Fruit fly (Drosophila melanogaster) whole organism, adult: ENCODE measurements around the gene Ir92a.

Experiments
- CG11617 ChIP-seq: fragments of 200-800 bp; sonication (Bioruptor generic); optimal IDR thresholded peaks from 2 replicates; lab custom pipeline; 2017; ENCODE audit warnings: mild to moderate bottlenecking, missing biosample characterization, missing genetic modification reagents, missing genetic modification characterization
- CG12768 ChIP-seq: fragments of 200-800 bp; sonication (Bioruptor generic); optimal IDR thresholded peaks from 2 replicates; lab custom pipeline; 2017; ENCODE audit warnings: missing biosample characterization, missing genetic modification characterization, mild to moderate bottlenecking, moderate library complexity, missing genetic modification reagents
- CG14711 ChIP-seq: fragments of 200-800 bp; sonication (Bioruptor generic); optimal IDR thresholded peaks from 2 replicates; lab custom pipeline; 2018; ENCODE audit warnings: missing biosample characterization, mild to moderate bottlenecking, missing genetic modification characterization, moderate library complexity
- CG1620 ChIP-seq: fragments of 200-800 bp; sonication (Bioruptor generic); optimal IDR thresholded peaks from 2 replicates; lab custom pipeline; 2016; ENCODE audit warnings: missing biosample characterization, missing genetic modification characterization
- CG33017 ChIP-seq: fragments of 200-800 bp; sonication (Bioruptor generic); optimal IDR thresholded peaks from 2 replicates; lab custom pipeline; 2018; ENCODE audit warnings: missing biosample characterization, mild to moderate bottlenecking, missing genetic modification characterization, moderate library complexity
- CG5204 ChIP-seq: fragments of 200-800 bp; sonication (Bioruptor generic); optimal IDR thresholded peaks from 2 replicates; lab custom pipeline; 2016; ENCODE audit warnings: missing biosample characterization, missing genetic modification characterization
- CG7045 ChIP-seq: fragments of 200-800 bp; sonication (Bioruptor generic); optimal IDR thresholded peaks from 2 replicates; lab custom pipeline; 2017; ENCODE audit warnings: missing biosample characterization, mild to moderate bottlenecking, missing genetic modification characterization
- CG7101 ChIP-seq: fragments of 200-800 bp; sonication (Bioruptor generic); optimal IDR thresholded peaks from 2 replicates; lab custom pipeline; 2018; ENCODE audit warnings: missing biosample characterization, mild to moderate bottlenecking, missing genetic modification characterization, moderate library complexity
- Clk ChIP-seq: fragments of 200-800 bp; sonication (Bioruptor generic); optimal IDR thresholded peaks from 2 replicates; lab custom pipeline; 2017; ENCODE audit warnings: missing biosample characterization, missing genetic modification characterization
- Crg-1 ChIP-seq: fragments of 200-800 bp; sonication (Bioruptor generic); optimal IDR thresholded peaks from 2 replicates; lab custom pipeline; 2016; ENCODE audit warnings: missing biosample characterization, missing genetic modification characterization
- Hr96 ChIP-seq: fragments of 200-800 bp; sonication (Bioruptor generic); optimal IDR thresholded peaks from 2 replicates; lab custom pipeline; 2016; ENCODE audit warnings: missing biosample characterization, missing genetic modification characterization
- Mnt ChIP-seq: fragments of 200-800 bp; sonication (Bioruptor generic); optimal IDR thresholded peaks from 2 replicates; lab custom pipeline; 2016; ENCODE audit warnings: missing biosample characterization, mild to moderate bottlenecking, missing genetic modification characterization
- bab1 ChIP-seq: fragments of 200-800 bp; sonication (Bioruptor generic); optimal IDR thresholded peaks from 3 replicates; lab custom pipeline; 2019; ENCODE audit warnings: missing biosample characterization, mild to moderate bottlenecking, missing genetic modification characterization, moderate library complexity
- cic ChIP-seq: fragments of 200-800 bp; sonication (Bioruptor generic); optimal IDR thresholded peaks from 2 replicates; lab custom pipeline; 2017; ENCODE audit warnings: missing biosample characterization, mild to moderate bottlenecking, missing genetic modification characterization, moderate library complexity
- cnc ChIP-seq, 2 experiments: fragments of >200 bp; optimal IDR thresholded peaks; 2 replicates each; lab custom pipeline; 2017
- kay ChIP-seq: fragments of 200-800 bp; sonication (Bioruptor generic); peaks from one replicate; lab custom pipeline; 2016; ENCODE audit warnings: missing biosample characterization, missing genetic modification characterization, borderline replicate concordance
- ovo ChIP-seq: fragments of 200-800 bp; sonication (Bioruptor generic); optimal IDR thresholded peaks from 2 replicates; lab custom pipeline; 2016; ENCODE audit warnings: missing biosample characterization, missing genetic modification characterization
- pad ChIP-seq: fragments of 200-800 bp; sonication (Bioruptor generic); optimal IDR thresholded peaks from 3 replicates; lab custom pipeline; 2017; ENCODE audit warnings: missing biosample characterization, missing genetic modification characterization, mild to moderate bottlenecking, moderate library complexity, missing genetic modification reagents
- tj ChIP-seq: fragments of 200-800 bp; sonication (Bioruptor generic); optimal IDR thresholded peaks from 3 replicates; lab custom pipeline; 2017; ENCODE audit warnings: missing biosample characterization, mild to moderate bottlenecking, missing genetic modification characterization, moderate library complexity
- toe ChIP-seq: fragments of 200-800 bp; sonication (Bioruptor generic); optimal IDR thresholded peaks from 2 replicates; lab custom pipeline; 2016; ENCODE audit warnings: missing biosample characterization, missing genetic modification characterization

Ir92a gene

dm6 chr3R:20316599-20316998 lies 22.2 kb upstream of the Ir92a start:
- TF ChIP-seq kay (GFP tag; lab: Kevin White, UChicago) (peak; percentile 92), CG5204 (no peak)

dm6 chr3R:20317402-20318165 lies 21.2 kb upstream of the Ir92a start:
- TF ChIP-seq Mnt (GFP tag; lab: Kevin White, UChicago) (peak; percentile 7), CG12768 (GFP tag; lab: Kevin White, UChicago) (peak; percentile 31), CG7045 (GFP tag; lab: Kevin White, UChicago) (peak; percentile 9), cic (GFP tag; lab: Kevin White, UChicago) (peak; percentile 65), pad (no peak), kay (GFP tag; lab: Kevin White, UChicago) (no peak)

dm6 chr3R:20318166-20318690 lies 20.5 kb upstream of the Ir92a start:
- TF ChIP-seq CG7101: no peak
- TF ChIP-seq kay (GFP tag; lab: Kevin White, UChicago): no peak
- TF ChIP-seq pad: no peak
- TF ChIP-seq bab1 (GFP tag; lab: Kevin White, UChicago): no peak

- TF ChIP-seq CG5204: peak; percentile 45
- TF ChIP-seq CG33017 (tag; lab: Kevin White, UChicago): no peak
- TF ChIP-seq cic (GFP tag; lab: Kevin White, UChicago): peak; percentile 51
- TF ChIP-seq pad: peak; percentile 36
- TF ChIP-seq ovo (GFP tag; lab: Kevin White, UChicago): peak; percentile 26
- peak; percentile 11 for TF ChIP-seq CG12768 (GFP tag; lab: Kevin White, UChicago)
- TF ChIP-seq CG7101: peak; percentile 9
- TF ChIP-seq Mnt (GFP tag; lab: Kevin White, UChicago): peak; percentile 92
- peak; percentile 55 for TF ChIP-seq CG11617 (GFP tag; lab: Kevin White, UChicago)
- TF ChIP-seq kay (GFP tag; lab: Kevin White, UChicago): no peak
- peak in 1 of 2 experiments; percentile 5 for TF ChIP-seq cnc (optimal IDR thresholded peaks at IDR 0.05; lab: Kevin White, UChicago)
- TF ChIP-seq CG14711 (tag; lab: Kevin White, UChicago): no peak
- peak; percentile 66 for TF ChIP-seq tj (GFP tag; lab: Kevin White, UChicago)
- peak; percentile 66 for TF ChIP-seq Hr96
- peak; percentile 78 for TF ChIP-seq bab1 (GFP tag; lab: Kevin White, UChicago)
- TF ChIP-seq CG1620 (GFP tag; lab: Kevin White, UChicago): peak; percentile 69
- TF ChIP-seq CG7045 (GFP tag; lab: Kevin White, UChicago): peak; percentile 32
- TF ChIP-seq Clk (GFP tag; lab: Kevin White, UChicago): peak; percentile 65
- TF ChIP-seq Crg-1 (GFP tag; lab: Kevin White, UChicago): no peak
- peak; percentile 65 for TF ChIP-seq toe (GFP tag; lab: Kevin White, UChicago)
Measured at dm6 chr3R:20327572-20328483, 10.9 kb upstream of the Ir92a start, which contains the start of the genes CG4360 and Sirt2. Gene CG4360 (minus strand): TSS chr3R:20328003. Gene Sirt2 (plus strand): TSS chr3R:20328465.

- TF ChIP-seq CG7101 (no peak), CG11617 (GFP tag; lab: Kevin White, UChicago) (no peak), cic (GFP tag; lab: Kevin White, UChicago) (no peak), kay (GFP tag; lab: Kevin White, UChicago) (no peak), Crg-1 (GFP tag; lab: Kevin White, UChicago) (no peak), ovo (GFP tag; lab: Kevin White, UChicago) (no peak), toe (GFP tag; lab: Kevin White, UChicago) (no peak), tj (GFP tag; lab: Kevin White, UChicago) (no peak), CG33017 (tag; lab: Kevin White, UChicago) (no peak), pad (no peak), Mnt (GFP tag; lab: Kevin White, UChicago) (no peak), CG14711 (tag; lab: Kevin White, UChicago) (no peak), cnc (optimal IDR thresholded peaks at IDR 0.05; lab: Kevin White, UChicago) (no peak), bab1 (GFP tag; lab: Kevin White, UChicago) (no peak), Hr96 (no peak), CG7045 (GFP tag; lab: Kevin White, UChicago) (no peak)
Measured at dm6 chr3R:20332688-20333087, 6.1 kb upstream of the Ir92a start.

- TF ChIP-seq cnc (optimal IDR thresholded peaks at IDR 0.05; lab: Kevin White, UChicago) (no peak), bab1 (GFP tag; lab: Kevin White, UChicago) (no peak), kay (GFP tag; lab: Kevin White, UChicago) (no peak), CG1620 (GFP tag; lab: Kevin White, UChicago) (no peak)
Measured at dm6 chr3R:20346903-20347302, 8.1 kb downstream of the Ir92a start.
